Worm (Caenorhabditis elegans) whole organism, L1 larva: ENCODE results near the gene nlp-82.

Experiments
- C04F5.9 ChIP-seq: sonication (generic microtip); optimal IDR thresholded peaks from 2 replicates; lab custom pipeline; 2016; ENCODE audit warnings: missing genetic modification characterization, missing compliant biosample characterization
- aly-2 ChIP-seq: fragments of 150-350 bp; optimal IDR thresholded peaks from 2 replicates; lab custom pipeline; 2014; ENCODE audit warnings: missing biosample characterization, missing genetic modification characterization
- blmp-1 ChIP-seq: fragments of 150-350 bp; optimal IDR thresholded peaks from 2 replicates; lab custom pipeline; 2014; ENCODE audit warnings: missing biosample characterization, missing genetic modification characterization
- ceh-8 ChIP-seq: fragments of 200-800 bp; sonication (Bioruptor generic); optimal IDR thresholded peaks from 2 replicates; lab custom pipeline; 2018; ENCODE audit warnings: mild to moderate bottlenecking, missing genetic modification characterization, moderate library complexity, missing compliant biosample characterization
- dsc-1 ChIP-seq: sonication (generic microtip); optimal IDR thresholded peaks from 2 replicates; lab custom pipeline; 2016; ENCODE audit warnings: mild to moderate bottlenecking, missing genetic modification characterization, missing compliant biosample characterization
- efl-1 ChIP-seq, 4 experiments: fragments of 150-350 bp; optimal IDR thresholded peaks in 3 of 4; peaks in 1 of 4; 1 replicate in 1 of 4; 2 replicates in 3 of 4; lab custom pipeline; 2014; ENCODE audit warnings: missing biosample characterization in 2 of 4, missing genetic modification characterization in 2 of 4, missing genetic modification reagents in 2 of 4
- egl-13 ChIP-seq: sonication (generic microtip); optimal IDR thresholded peaks from 2 replicates; lab custom pipeline; 2016; ENCODE audit warnings: missing genotype, missing genetic modification reagents, missing genetic modification characterization, missing compliant biosample characterization
- elt-3 ChIP-seq, 6 experiments: fragments of 150-350 bp in 1 of 6; sonication (generic microtip); optimal IDR thresholded peaks; 2 replicates each; lab custom pipeline; 2017 to 2018; ENCODE audit warnings: missing biosample characterization in 6 of 6, missing genetic modification characterization in 6 of 6, inconsistent platforms in 1 of 6
- ets-5 ChIP-seq: fragments of 200-800 bp; sonication (Bioruptor generic); IDR thresholded peaks from 2 replicates; pipeline ENCODE4 v1.3.6; 2022; ENCODE audit warnings: missing genetic modification characterization, missing compliant biosample characterization
- fkh-10 ChIP-seq: sonication (generic microtip); optimal IDR thresholded peaks from 2 replicates; lab custom pipeline; 2017; ENCODE audit warnings: missing biosample characterization, missing genetic modification reagents, missing genetic modification characterization
- fkh-4 ChIP-seq: sonication (generic microtip); optimal IDR thresholded peaks from 2 replicates; lab custom pipeline; 2016; ENCODE audit warnings: missing compliant biosample characterization, missing genetic modification characterization, borderline replicate concordance
- fkh-8 ChIP-seq: sonication (generic microtip); optimal IDR thresholded peaks from 2 replicates; lab custom pipeline; 2016; ENCODE audit warnings: mild to moderate bottlenecking, missing genetic modification characterization, missing compliant biosample characterization
- fos-1 ChIP-seq: fragments of 150-350 bp; optimal IDR thresholded peaks from 2 replicates; lab custom pipeline; 2014; ENCODE audit warnings: missing biosample characterization, missing genetic modification characterization
- irx-1 ChIP-seq: sonication (generic microtip); optimal IDR thresholded peaks from 2 replicates; lab custom pipeline; 2016; ENCODE audit warnings: missing genetic modification characterization, missing compliant biosample characterization
- isw-1 ChIP-seq: fragments of 200-800 bp; sonication (Bioruptor generic); IDR thresholded peaks from 2 replicates; pipeline ENCODE4 v1.3.6; 2022; ENCODE audit warnings: missing genetic modification characterization, missing compliant biosample characterization
- lin-14 ChIP-seq: fragments of 200-800 bp; sonication (Bioruptor generic); optimal IDR thresholded peaks from 2 replicates; lab custom pipeline; 2018; ENCODE audit warnings: mild to moderate bottlenecking, missing genetic modification characterization, moderate library complexity, missing compliant biosample characterization
- lin-15B ChIP-seq: fragments of 150-350 bp; sonication (generic microtip); optimal IDR thresholded peaks from 3 replicates; lab custom pipeline; 2014; ENCODE audit warnings: missing biosample characterization, missing genetic modification characterization
- lir-3 ChIP-seq: sonication (generic microtip); optimal IDR thresholded peaks from 2 replicates; lab custom pipeline; 2016; ENCODE audit warnings: mild to moderate bottlenecking, missing genetic modification characterization, moderate library complexity, missing compliant biosample characterization; ENCODE audit not compliant: poor library complexity
- lsy-2 ChIP-seq, 2 experiments: fragments of 150-350 bp; optimal IDR thresholded peaks; 2 replicates each; lab custom pipeline; 2014; ENCODE audit warnings: missing biosample characterization in 2 of 2, missing genetic modification characterization in 2 of 2
- mdl-1 ChIP-seq, 2 experiments: fragments of 150-350 bp; optimal IDR thresholded peaks; 2 replicates each; lab custom pipeline; 2014 to 2017; ENCODE audit warnings: missing biosample characterization in 2 of 2, missing genetic modification characterization in 2 of 2, inconsistent platforms in 1 of 2
- mep-1 ChIP-seq: fragments of 150-350 bp; optimal IDR thresholded peaks from 2 replicates; lab custom pipeline; 2014; ENCODE audit warnings: missing biosample characterization, missing genetic modification characterization
- nhr-11 ChIP-seq: fragments of 150-350 bp; optimal IDR thresholded peaks from 2 replicates; lab custom pipeline; 2014; ENCODE audit warnings: missing biosample characterization, missing genetic modification characterization
- nhr-20 ChIP-seq: sonication (generic microtip); optimal IDR thresholded peaks from 2 replicates; lab custom pipeline; 2016; ENCODE audit warnings: mild to moderate bottlenecking, missing genetic modification characterization, missing compliant biosample characterization
- nhr-47 ChIP-seq: sonication (generic microtip); optimal IDR thresholded peaks from 2 replicates; lab custom pipeline; 2016; ENCODE audit warnings: mild to moderate bottlenecking, missing genetic modification characterization, moderate library complexity, missing compliant biosample characterization
- nhr-71 ChIP-seq: sonication (generic microtip); optimal IDR thresholded peaks from 2 replicates; lab custom pipeline; 2016; ENCODE audit warnings: mild to moderate bottlenecking, missing genetic modification characterization, moderate library complexity, missing compliant biosample characterization
- nhr-77 ChIP-seq: fragments of 150-350 bp; optimal IDR thresholded peaks from 2 replicates; lab custom pipeline; 2014; ENCODE audit warnings: missing biosample characterization, missing genetic modification characterization
- nhr-84 ChIP-seq: sonication (generic microtip); optimal IDR thresholded peaks from 2 replicates; lab custom pipeline; 2017; ENCODE audit warnings: missing biosample characterization, missing genetic modification characterization
- pax-3 ChIP-seq: fragments of 200-800 bp; sonication (Bioruptor generic); optimal IDR thresholded peaks from 2 replicates; lab custom pipeline; 2018; ENCODE audit warnings: mild to moderate bottlenecking, missing genetic modification characterization, moderate library complexity, missing compliant biosample characterization
- rnt-1 ChIP-seq: sonication (generic microtip); optimal IDR thresholded peaks from 2 replicates; lab custom pipeline; 2016; ENCODE audit warnings: mild to moderate bottlenecking, missing genetic modification characterization, moderate library complexity, missing compliant biosample characterization
- snu-23 ChIP-seq: sonication (generic microtip); optimal IDR thresholded peaks from 2 replicates; lab custom pipeline; 2016; ENCODE audit warnings: missing genetic modification characterization, missing compliant biosample characterization
- swsn-7 ChIP-seq: sonication (generic microtip); optimal IDR thresholded peaks from 2 replicates; lab custom pipeline; 2016; ENCODE audit warnings: missing genetic modification characterization, missing compliant biosample characterization
- tbx-2 ChIP-seq: sonication (generic microtip); optimal IDR thresholded peaks from 2 replicates; lab custom pipeline; 2016; ENCODE audit warnings: missing genetic modification characterization, missing compliant biosample characterization
- tlp-1 ChIP-seq: fragments of 150-350 bp; optimal IDR thresholded peaks from 2 replicates; lab custom pipeline; 2014; ENCODE audit warnings: missing biosample characterization, missing genetic modification characterization
- unc-30 ChIP-seq: sonication (generic microtip); optimal IDR thresholded peaks from 2 replicates; lab custom pipeline; 2017; ENCODE audit warnings: missing biosample characterization, missing genetic modification characterization
- unc-86 ChIP-seq: sonication (generic microtip); optimal IDR thresholded peaks from 2 replicates; lab custom pipeline; 2016; ENCODE audit warnings: missing genetic modification characterization, missing compliant biosample characterization
- vab-15 ChIP-seq: sonication (generic microtip); optimal IDR thresholded peaks from 2 replicates; lab custom pipeline; 2017; ENCODE audit warnings: missing genotype, mild to moderate bottlenecking, missing genetic modification characterization, missing compliant biosample characterization
- ztf-11 ChIP-seq, 2 experiments: sonication (generic microtip); optimal IDR thresholded peaks; 2 replicates each; lab custom pipeline; 2016 to 2017; ENCODE audit warnings: missing genetic modification characterization in 2 of 2, missing biosample characterization in 1 of 2, missing compliant biosample characterization in 1 of 2

nlp-82 gene

ce11 chrII:9264689-9265278 lies 10.7 kb upstream of the nlp-82 start (continued):
- TF ChIP-seq nhr-11 (tag; lab: Kevin White, UChicago), result no peak
- no peak for TF ChIP-seq unc-86 (tag; lab: Kevin White, UChicago)
- TF ChIP-seq elt-3 (tag; optimal IDR thresholded peaks at IDR 0.05; lab: Kevin White, UChicago), result no peak
- TF ChIP-seq snu-23 (GFP tag; lab: Kevin White, UChicago), result peak; percentile 51
- TF ChIP-seq mep-1 (tag; lab: Kevin White, UChicago), result peak; percentile 16
- TF ChIP-seq tlp-1 (tag; lab: Kevin White, UChicago), result no peak
- no peak for TF ChIP-seq nhr-77 (tag; lab: Kevin White, UChicago)
- no peak for TF ChIP-seq vab-15 (tag; lab: Kevin White, UChicago)
- peak; percentile 70 for TF ChIP-seq fkh-4 (tag; lab: Kevin White, UChicago)
- no peak for TF ChIP-seq pax-3
- TF ChIP-seq lsy-2 (tag; optimal IDR thresholded peaks at IDR 0.05; lab: Kevin White, UChicago), result peak in 1 of 2 experiments; percentile 46
- TF ChIP-seq nhr-84 (tag; lab: Kevin White, UChicago), result no peak
- TF ChIP-seq dsc-1 (tag; lab: Kevin White, UChicago), result peak; percentile 94
- no peak for TF ChIP-seq mdl-1 (tag; optimal IDR thresholded peaks at IDR 0.05; lab: Kevin White, UChicago)
- TF ChIP-seq ets-5 (GFP tag; lab: Robert Waterston, UW), result no peak
- TF ChIP-seq, all 84 proteins: peak for 20

- TF ChIP-seq ztf-11 (tag; optimal IDR thresholded peaks at IDR 0.05; lab: Kevin White, UChicago) (no peak), lsy-2 (tag; optimal IDR thresholded peaks at IDR 0.05; lab: Kevin White, UChicago) (peak in 1 of 2 experiments; percentile 8), C04F5.9 (tag; lab: Kevin White, UChicago) (no peak), egl-13 (tag; lab: Kevin White, UChicago) (peak; percentile 88), fos-1 (tag; lab: Kevin White, UChicago) (no peak), lin-14 (peak; percentile 56), snu-23 (GFP tag; lab: Kevin White, UChicago) (peak; percentile 3), tbx-2 (tag; lab: Kevin White, UChicago) (no peak), ceh-8 (peak; percentile 51), rnt-1 (tag; lab: Kevin White, UChicago) (peak; percentile 3), pax-3 (peak; percentile 66), fkh-10 (GFP tag; lab: Kevin White, UChicago) (peak; percentile 28), lin-15B (tag; lab: Kevin White, UChicago) (no peak), unc-30 (tag; lab: Kevin White, UChicago) (no peak), efl-1 (optimal IDR thresholded peaks at IDR 0.05; lab: Kevin White, UChicago) (no peak), efl-1 (GFP tag; optimal IDR thresholded peaks at IDR 0.05 in 1 of 2; lab: Kevin White, UChicago) (peak in 1 of 2 experiments; percentile 63), nhr-71 (tag; lab: Kevin White, UChicago) (peak; percentile 75), isw-1 (no peak), dsc-1 (tag; lab: Kevin White, UChicago) (peak; percentile 71), aly-2 (tag; lab: Kevin White, UChicago) (no peak), nhr-77 (tag; lab: Kevin White, UChicago) (no peak), irx-1 (tag; lab: Kevin White, UChicago) (peak; percentile 21), mep-1 (tag; lab: Kevin White, UChicago) (peak; percentile 7), fkh-8 (tag; lab: Kevin White, UChicago) (peak; percentile 96), nhr-11 (tag; lab: Kevin White, UChicago) (no peak), lir-3 (tag; lab: Kevin White, UChicago) (peak; percentile 27), nhr-20 (tag; lab: Kevin White, UChicago) (peak; percentile 15), nhr-47 (tag; lab: Kevin White, UChicago) (peak; percentile 77), swsn-7 (peak; percentile 48), blmp-1 (no peak)
- TF ChIP-seq, all 84 proteins: peak for 18
These were observed 9.7 kb upstream of the nlp-82 start for ce11 chrII:9263784-9264183.
